Fruit fly (Drosophila melanogaster) whole organism, prepupa: ENCODE results near the gene Kul.

Experiments used
- Blimp-1 ChIP-seq: fragments of 200-800 bp; sonication (Bioruptor generic); optimal IDR thresholded peaks from 3 replicates; lab custom pipeline; 2017; ENCODE audit warnings: missing biosample characterization, missing genetic modification characterization, mild to moderate bottlenecking, moderate library complexity, missing genetic modification reagents
- CG10631 ChIP-seq: fragments of 200-800 bp; sonication (Bioruptor generic); optimal IDR thresholded peaks from 2 replicates; lab custom pipeline; 2016; ENCODE audit warnings: missing biosample characterization, missing genetic modification characterization
- CG11294 ChIP-seq: fragments of 200-800 bp; sonication (Bioruptor generic); IDR thresholded peaks from 2 replicates; pipeline ENCODE4 v1.3.6; 2022; ENCODE audit warnings: missing biosample characterization, missing genetic modification characterization
- CG11762 ChIP-seq: fragments of 200-800 bp; sonication (Bioruptor generic); optimal IDR thresholded peaks from 3 replicates; lab custom pipeline; 2016; ENCODE audit warnings: missing biosample characterization, missing genetic modification characterization; ENCODE audit not compliant: insufficient read depth
- CG15336 ChIP-seq: fragments of 200-800 bp; sonication (Bioruptor generic); IDR thresholded peaks from 2 replicates; pipeline ENCODE4 v1.3.6; 2022; ENCODE audit warnings: missing biosample characterization, missing genetic modification characterization
- CG16779 ChIP-seq: fragments of 200-800 bp; sonication (Bioruptor generic); optimal IDR thresholded peaks from 3 replicates; lab custom pipeline; 2017; ENCODE audit warnings: missing biosample characterization, mild to moderate bottlenecking, missing genetic modification characterization
- CG3919 ChIP-seq: fragments of 200-800 bp; sonication (Bioruptor generic); optimal IDR thresholded peaks from 3 replicates; lab custom pipeline; 2016; ENCODE audit warnings: missing biosample characterization, missing genetic modification characterization
- CG6163 ChIP-seq: fragments of 200-800 bp; sonication (Bioruptor generic); IDR thresholded peaks from 3 replicates; pipeline ENCODE4 v1.3.6; 2022; ENCODE audit warnings: missing biosample characterization, missing genetic modification characterization
- CG6808 ChIP-seq: fragments of 200-800 bp; sonication (Bioruptor generic); optimal IDR thresholded peaks from 3 replicates; lab custom pipeline; 2017; ENCODE audit warnings: missing biosample characterization, missing genetic modification characterization, mild to moderate bottlenecking, moderate library complexity, missing genetic modification reagents
- CG8319 ChIP-seq: fragments of 200-800 bp; sonication (Bioruptor generic); optimal IDR thresholded peaks from 3 replicates; lab custom pipeline; 2016; ENCODE audit warnings: missing biosample characterization, missing genetic modification characterization
- CG8632 ChIP-seq: fragments of 200-800 bp; sonication (Bioruptor generic); optimal IDR thresholded peaks from 3 replicates; lab custom pipeline; 2016; ENCODE audit warnings: missing biosample characterization, missing genetic modification characterization
- Eip93F ChIP-seq: fragments of 200-800 bp; sonication (Bioruptor generic); optimal IDR thresholded peaks from 2 replicates; lab custom pipeline; 2016; ENCODE audit warnings: missing biosample characterization, mild to moderate bottlenecking, missing genetic modification characterization
- Ets96B ChIP-seq: fragments of 200-800 bp; optimal IDR thresholded peaks from 2 replicates; lab custom pipeline; 2019; ENCODE audit warnings: missing biosample characterization, mild to moderate bottlenecking, missing genetic modification characterization, moderate library complexity
- Gug ChIP-seq: fragments of 200-800 bp; sonication (Bioruptor generic); IDR thresholded peaks from 2 replicates; pipeline ENCODE4 v1.3.6; 2022; ENCODE audit warnings: missing biosample characterization, missing genetic modification characterization
- Hr38 ChIP-seq: sonication (Bioruptor generic); optimal IDR thresholded peaks from 2 replicates; lab custom pipeline; 2016; ENCODE audit warnings: missing biosample characterization, missing genetic modification characterization
- Hr39 ChIP-seq: fragments of 200-800 bp; sonication (Bioruptor generic); optimal IDR thresholded peaks from 2 replicates; lab custom pipeline; 2016; ENCODE audit warnings: missing biosample characterization, missing genetic modification characterization
- Lpt ChIP-seq: fragments of 200-800 bp; sonication (Bioruptor generic); optimal IDR thresholded peaks from 3 replicates; lab custom pipeline; 2016; ENCODE audit warnings: missing biosample characterization, missing genetic modification characterization
- Met ChIP-seq: fragments of 200-800 bp; sonication (Bioruptor generic); optimal IDR thresholded peaks from 3 replicates; lab custom pipeline; 2016; ENCODE audit warnings: missing biosample characterization, missing genetic modification characterization
- OdsH ChIP-seq: fragments of 200-800 bp; sonication (Bioruptor generic); optimal IDR thresholded peaks from 3 replicates; lab custom pipeline; 2016; ENCODE audit warnings: missing biosample characterization, missing genetic modification characterization
- Smox ChIP-seq: fragments of 200-800 bp; sonication (Bioruptor generic); optimal IDR thresholded peaks from 3 replicates; lab custom pipeline; 2016; ENCODE audit warnings: missing biosample characterization, missing genetic modification characterization
- Sox14 ChIP-seq: fragments of 200-800 bp; sonication (Bioruptor generic); optimal IDR thresholded peaks from 3 replicates; lab custom pipeline; 2016; ENCODE audit warnings: missing biosample characterization, missing genetic modification characterization
- Sox15 ChIP-seq: fragments of 200-800 bp; sonication (Bioruptor generic); optimal IDR thresholded peaks from 3 replicates; lab custom pipeline; 2016; ENCODE audit warnings: missing biosample characterization, missing genetic modification characterization
- achi ChIP-seq: fragments of 200-800 bp; sonication (Bioruptor generic); optimal IDR thresholded peaks from 3 replicates; lab custom pipeline; 2016; ENCODE audit warnings: missing biosample characterization, missing genetic modification characterization
- cyc ChIP-seq: fragments of 200-800 bp; sonication (Bioruptor generic); optimal IDR thresholded peaks from 3 replicates; lab custom pipeline; 2016; ENCODE audit warnings: missing biosample characterization, missing genetic modification characterization
- dac ChIP-seq: fragments of 200-800 bp; sonication (Bioruptor generic); optimal IDR thresholded peaks from 2 replicates; lab custom pipeline; 2017; ENCODE audit warnings: missing biosample characterization, mild to moderate bottlenecking, missing genetic modification characterization
- dsx ChIP-seq: fragments of 200-800 bp; optimal IDR thresholded peaks from 3 replicates; lab custom pipeline; 2019; ENCODE audit warnings: missing biosample characterization, mild to moderate bottlenecking, missing genetic modification characterization, moderate library complexity; ENCODE audit not compliant: poor library complexity, severe bottlenecking
- eg ChIP-seq: fragments of 200-800 bp; sonication (Bioruptor generic); IDR thresholded peaks from 3 replicates; pipeline ENCODE4 v1.3.6; 2022; ENCODE audit warnings: missing biosample characterization, missing genetic modification characterization
- fd59A ChIP-seq: fragments of 200-800 bp; sonication (Bioruptor generic); optimal IDR thresholded peaks from 2 replicates; lab custom pipeline; 2017; ENCODE audit warnings: missing biosample characterization, mild to moderate bottlenecking, missing genetic modification characterization, missing genetic modification reagents
- fd85E ChIP-seq: fragments of 200-800 bp; sonication (Bioruptor generic); optimal IDR thresholded peaks from 3 replicates; lab custom pipeline; 2016; ENCODE audit warnings: missing biosample characterization, missing genetic modification characterization
- fkh ChIP-seq: fragments of 200-800 bp; sonication (Bioruptor generic); optimal IDR thresholded peaks from 3 replicates; lab custom pipeline; 2017; ENCODE audit warnings: missing biosample characterization, mild to moderate bottlenecking, missing genetic modification characterization, moderate library complexity
- net ChIP-seq: fragments of 200-800 bp; sonication (Bioruptor generic); optimal IDR thresholded peaks from 3 replicates; lab custom pipeline; 2016; ENCODE audit warnings: missing biosample characterization, missing genetic modification characterization
- pdm3 ChIP-seq: fragments of 200-800 bp; sonication (Bioruptor generic); optimal IDR thresholded peaks from 3 replicates; lab custom pipeline; 2016; ENCODE audit warnings: missing biosample characterization, missing genetic modification characterization
- salr ChIP-seq, 2 experiments: fragments of 200-800 bp; sonication (Bioruptor generic); optimal IDR thresholded peaks; 3 replicates each; lab custom pipeline; 2016 to 2018; ENCODE audit warnings: missing biosample characterization in 2 of 2, missing genetic modification characterization in 2 of 2, mild to moderate bottlenecking in 1 of 2
- topi ChIP-seq: fragments of 200-800 bp; sonication (Bioruptor generic); optimal IDR thresholded peaks from 3 replicates; lab custom pipeline; 2016; ENCODE audit warnings: missing biosample characterization, missing genetic modification characterization

Gene Kul

dm6 chr3R:29690539-29690852, 35.1 kb upstream of the Kul start (continued):
- TF ChIP-seq OdsH (GFP tag; lab: Kevin White, UChicago), result peak; percentile 41
- no peak for TF ChIP-seq dac (GFP tag; lab: Kevin White, UChicago)
- no peak for TF ChIP-seq Hr38 (GFP tag; lab: Kevin White, UChicago)
- no peak for TF ChIP-seq Blimp-1 (GFP tag; lab: Kevin White, UChicago)
- peak; percentile 49 for TF ChIP-seq Met (GFP tag; lab: Kevin White, UChicago)
- peak; percentile 71 for TF ChIP-seq Ets96B (tag; lab: Kevin White, UChicago)
- TF ChIP-seq CG15336 (GFP tag; lab: Robert Waterston, UW), result peak; percentile 46
- TF ChIP-seq Gug (GFP tag; lab: Robert Waterston, UW), result no peak
- no peak for TF ChIP-seq CG8319 (GFP tag; lab: Kevin White, UChicago)
- TF ChIP-seq net (GFP tag; lab: Kevin White, UChicago), result peak; percentile 42
- TF ChIP-seq Hr39 (GFP tag; lab: Kevin White, UChicago), result peak; percentile 31
- TF ChIP-seq dsx, result no peak
- peak; percentile 6 for TF ChIP-seq CG6808 (GFP tag; lab: Kevin White, UChicago)
- TF ChIP-seq fd85E (GFP tag; lab: Kevin White, UChicago), result no peak
- peak in 1 of 2 experiments; percentile 37 for TF ChIP-seq salr (GFP tag; optimal IDR thresholded peaks at IDR 0.05; lab: Kevin White, UChicago)
- peak; percentile 61 for TF ChIP-seq CG3919 (GFP tag; lab: Kevin White, UChicago)
- TF ChIP-seq CG16779, result no peak
- TF ChIP-seq fkh (GFP tag; lab: Kevin White, UChicago), result no peak
- peak; percentile 35 for TF ChIP-seq CG10631 (GFP tag; lab: Kevin White, UChicago)
- peak; percentile 31 for TF ChIP-seq CG8632 (GFP tag; lab: Kevin White, UChicago)
- no peak for TF ChIP-seq Eip93F

- TF ChIP-seq Hr38 (GFP tag; lab: Kevin White, UChicago) (no peak), Lpt (GFP tag; lab: Kevin White, UChicago) (no peak), pdm3 (GFP tag; lab: Kevin White, UChicago) (no peak), cyc (GFP tag; lab: Kevin White, UChicago) (no peak), fkh (GFP tag; lab: Kevin White, UChicago) (no peak), fd59A (GFP tag; lab: Kevin White, UChicago) (no peak), CG6163 (GFP tag; lab: Robert Waterston, UW) (0 out of 3 replicates have a peak, but pooled peaks have one; percentile 5), CG8632 (GFP tag; lab: Kevin White, UChicago) (no peak), eg (0 out of 3 replicates have a peak, but pooled peaks have one; percentile 19), CG11762 (GFP tag; lab: Kevin White, UChicago) (no peak), Sox15 (GFP tag; lab: Kevin White, UChicago) (no peak), achi (no peak), Sox14 (no peak), topi (GFP tag; lab: Kevin White, UChicago) (no peak), dsx (peak; percentile 100), CG3919 (GFP tag; lab: Kevin White, UChicago) (no peak), Smox (no peak), Hr39 (GFP tag; lab: Kevin White, UChicago) (no peak)
Observed at dm6 chr3R:29690960-29691527, 34.6 kb upstream of the Kul start.

- no peak for TF ChIP-seq CG11294 (GFP tag; lab: Robert Waterston, UW)
- no peak for TF ChIP-seq Sox15 (GFP tag; lab: Kevin White, UChicago)
- TF ChIP-seq Sox14, result peak; percentile 29
- TF ChIP-seq eg, result 0 out of 3 replicates have a peak, but pooled peaks have one; percentile 20
- TF ChIP-seq Gug (GFP tag; lab: Robert Waterston, UW), result no peak
- peak; percentile 43 for TF ChIP-seq dsx
- TF ChIP-seq, all 60 proteins: peak for 3
Observed at dm6 chr3R:29692009-29692641, 33.5 kb upstream of the Kul start, which contains the start of gene dmrt99B. TSS of gene dmrt99B (plus strand) at chr3R:29692591.
